Worm (Caenorhabditis elegans) whole organism, midembryonic: ENCODE results near the gene btb-16.

Experiments
- T22C8.4 ChIP-seq: fragments of 200-800 bp; sonication (Bioruptor generic); IDR thresholded peaks from 2 replicates; pipeline ENCODE4 v1.3.6; 2022; ENCODE audit warnings: missing genetic modification characterization, missing compliant biosample characterization
- cog-1 ChIP-seq: sonication (generic microtip); optimal IDR thresholded peaks from 2 replicates; lab custom pipeline; 2016; ENCODE audit warnings: missing genetic modification characterization, missing compliant biosample characterization
- flt-1 ChIP-seq: fragments of 200-800 bp; sonication (Bioruptor generic); IDR thresholded peaks from 2 replicates; pipeline ENCODE4 v1.3.6; 2022; ENCODE audit warnings: missing genetic modification characterization, missing compliant biosample characterization
- klf-2 ChIP-seq: fragments of 200-800 bp; sonication (Bioruptor generic); conservative IDR thresholded peaks from 2 replicates; pipeline ENCODE4 v1.3.6; 2022; ENCODE audit warnings: missing genetic modification reagents, missing genetic modification characterization, missing compliant biosample characterization
- med-1 ChIP-seq: sonication (generic microtip); optimal IDR thresholded peaks from 2 replicates; lab custom pipeline; 2017; ENCODE audit warnings: missing genetic modification characterization, mild to moderate bottlenecking, missing compliant biosample characterization, antibody characterized with exemption, missing genetic modification reagents; ENCODE audit not compliant: insufficient read depth
- ref-1 ChIP-seq: fragments of 200-800 bp; sonication (Bioruptor generic); conservative IDR thresholded peaks from 2 replicates; pipeline ENCODE4 v1.3.6; 2022; ENCODE audit warnings: missing genetic modification reagents, missing genetic modification characterization, missing compliant biosample characterization
- tab-1 ChIP-seq: fragments of 200-800 bp; sonication (Bioruptor generic); IDR thresholded peaks from 2 replicates; pipeline ENCODE4 v1.3.6; 2022; ENCODE audit warnings: missing genetic modification characterization, missing compliant biosample characterization
- ztf-23 ChIP-seq: fragments of 200-800 bp; sonication (Bioruptor generic); IDR thresholded peaks from 2 replicates; pipeline ENCODE4 v1.3.6; 2022; ENCODE audit warnings: missing genetic modification reagents, missing genetic modification characterization, missing compliant biosample characterization
- ztf-29 ChIP-seq: fragments of 200-800 bp; sonication (Bioruptor generic); IDR thresholded peaks from 2 replicates; pipeline ENCODE4 v1.3.6; 2022; ENCODE audit warnings: missing genetic modification reagents, missing genetic modification characterization, missing compliant biosample characterization

btb-16 gene

ce11 chrII:3346328-3346780, 49.7 kb downstream of the btb-16 start, which contains the start of gene bath-30:
Gene bath-30 (minus strand): TSS chrII:3346378.
- TF ChIP-seq ztf-23 (GFP tag; lab: Robert Waterston, UW) (no peak), tab-1 (no peak), med-1 (GFP tag; lab: Kevin White, UChicago) (no peak), ref-1 (GFP tag; lab: Robert Waterston, UW) (no peak), ztf-29 (no peak), cog-1 (tag; lab: Kevin White, UChicago) (no peak), flt-1 (no peak), T22C8.4 (GFP tag; lab: Robert Waterston, UW) (no peak), klf-2 (GFP tag; lab: Robert Waterston, UW) (no peak)
